Fruit fly (Drosophila melanogaster): ENCODE measurements around the gene CG4686.

The CG4686 gene

dm6 chr3R:19863979-19864775 is at the start of gene CG4686, which contains the start of gene CG4572:
CG4686 (plus strand) TSS chr3R:19864496.
CG4572 (minus strand) TSS chr3R:19864393.
- TF ChIP-seq CG4282 (GFP tag; optimal IDR thresholded peaks at IDR 0.05) (peak; percentile 57), wdn (GFP tag; IDR thresholded peaks at IDR 0.05) (no peak), CG7271 (tag; optimal IDR thresholded peaks at IDR 0.05) (peak; percentile 3), CG17912 (GFP tag; optimal IDR thresholded peaks at IDR 0.05) (peak; percentile 27), Scr (GFP tag; IDR thresholded peaks at IDR 0.05; ENCODE audit: partially characterized antibody) (peak; percentile 37; the same call in 1 of the 2 replicates), vnd (GFP tag; IDR thresholded peaks at IDR 0.05; ENCODE audit: partially characterized antibody) (0 out of 3 replicates have a peak, but pooled peaks have one; percentile 17), ATbp (GFP tag; optimal IDR thresholded peaks at IDR 0.05) (peak; percentile 25), Fer1 (GFP tag; optimal IDR thresholded peaks at IDR 0.05) (peak; percentile 75), CG1024 (GFP tag; IDR thresholded peaks at IDR 0.05) (no peak; the same call in 1 of the 2 replicates), dysf (GFP tag; IDR thresholded peaks at IDR 0.05) (peak; percentile 92), CG14050 (GFP tag; IDR thresholded peaks at IDR 0.05) (peak; percentile 61), CG10431 (GFP tag; optimal IDR thresholded peaks at IDR 0.05) (peak; percentile 34), Dip2 (GFP tag; IDR thresholded peaks at IDR 0.05) (no peak), CG30403 (GFP tag; optimal IDR thresholded peaks at IDR 0.05) (peak; percentile 86), CG6791 (GFP tag; IDR thresholded peaks at IDR 0.05; ENCODE audit: partially characterized antibody) (no peak), Hsf (GFP tag; optimal IDR thresholded peaks at IDR 0.05) (peak; percentile 83), CG12071 (GFP tag; optimal IDR thresholded peaks at IDR 0.05) (peak; percentile 51), CG17186 (GFP tag; optimal IDR thresholded peaks at IDR 0.05) (peak; percentile 39), Bteb2 (GFP tag; optimal IDR thresholded peaks at IDR 0.05) (peak; percentile 67), bowl (GFP tag; IDR thresholded peaks at IDR 0.05) (no peak), CG10321 (GFP tag; IDR thresholded peaks at IDR 0.05) (no peak), CG7839 (tag; optimal IDR thresholded peaks at IDR 0.05) (peak; percentile 69), CG14667 (GFP tag; IDR thresholded peaks at IDR 0.05) (peak; percentile 69), CG30431 (GFP tag; optimal IDR thresholded peaks at IDR 0.05) (peak; percentile 68), MESR4 (GFP tag; optimal IDR thresholded peaks at IDR 0.05) (no peak), lmd (GFP tag; IDR thresholded peaks at IDR 0.05) (peak; percentile 83), CG9817 (tag; optimal IDR thresholded peaks at IDR 0.05) (peak; percentile 81), gce (GFP tag; IDR thresholded peaks at IDR 0.05) (peak; percentile 67; the same call in 2 of the 3 replicates), bcd (GFP tag; optimal IDR thresholded peaks at IDR 0.05) (peak; percentile 59), CG12942 (GFP tag; optimal IDR thresholded peaks at IDR 0.05) (peak; percentile 73), CG13296 (GFP tag; optimal IDR thresholded peaks at IDR 0.05) (peak; percentile 63), CG31388 (GFP tag; optimal IDR thresholded peaks at IDR 0.05) (peak; percentile 55), CG2889 (GFP tag; IDR thresholded peaks at IDR 0.05) (no peak), NfI (GFP tag; optimal IDR thresholded peaks at IDR 0.05) (peak; percentile 75), CG12236 (GFP tag; optimal IDR thresholded peaks at IDR 0.05) (peak; percentile 34), zen (tag; optimal IDR thresholded peaks at IDR 0.05) (peak; percentile 72), CG9609 (GFP tag; optimal IDR thresholded peaks at IDR 0.05) (peak; percentile 71), CG4617 (GFP tag; optimal IDR thresholded peaks at IDR 0.05; ENCODE audit: borderline replicate concordance) (peak; percentile 67), ems (GFP tag; optimal IDR thresholded peaks at IDR 0.05) (peak; percentile 89), CG18476 (GFP tag; optimal IDR thresholded peaks at IDR 0.05) (peak; percentile 66), klu (GFP tag; IDR thresholded peaks at IDR 0.05) (peak; percentile 75; the same call in 1 of the 2 replicates), fd64A (GFP tag; optimal IDR thresholded peaks at IDR 0.05) (no peak), corto (GFP tag; optimal IDR thresholded peaks at IDR 0.05) (peak; percentile 76), jing (GFP tag; optimal IDR thresholded peaks at IDR 0.05) (peak; percentile 23), Gug (GFP tag; IDR thresholded peaks at IDR 0.05) (peak; percentile 83; the same call in 3 of the 4 replicates), CG42726 (GFP tag; IDR thresholded peaks at IDR 0.05; ENCODE audit: partially characterized antibody) (no peak), CG43689 (GFP tag; IDR thresholded peaks at IDR 0.05) (peak; percentile 16; the same call in 1 of the 2 replicates), CG17568 (GFP tag; optimal IDR thresholded peaks at IDR 0.05) (no peak), CG31441 (GFP tag; IDR thresholded peaks at IDR 0.05) (peak; percentile 92)

All from whole organism, embryonic.